Fruit fly (Drosophila melanogaster) S2 (cell line): ENCODE measurements around the gene CG33631.

Experiments used
- CG8478 ChIP-seq: fragments of >200 bp; optimal IDR thresholded peaks from 2 replicates; lab custom pipeline; 2018
- CTCF ChIP-seq, 2 experiments: fragments of >200 bp; optimal IDR thresholded peaks; 2 replicates each; lab custom pipeline; 2018

dm6 chr3R:10112195-10112594 is 48.4 kb downstream of the CG33631 start, which contains the start of gene CAH7:
- TF ChIP-seq CG8478 (lab: Kevin White, UChicago) (no peak), CTCF (optimal IDR thresholded peaks at IDR 0.05; lab: Kevin White, UChicago) (no peak)
